Worm (Caenorhabditis elegans): ENCODE results near the gene T23F11.4.

The T23F11.4 gene

DNA sequence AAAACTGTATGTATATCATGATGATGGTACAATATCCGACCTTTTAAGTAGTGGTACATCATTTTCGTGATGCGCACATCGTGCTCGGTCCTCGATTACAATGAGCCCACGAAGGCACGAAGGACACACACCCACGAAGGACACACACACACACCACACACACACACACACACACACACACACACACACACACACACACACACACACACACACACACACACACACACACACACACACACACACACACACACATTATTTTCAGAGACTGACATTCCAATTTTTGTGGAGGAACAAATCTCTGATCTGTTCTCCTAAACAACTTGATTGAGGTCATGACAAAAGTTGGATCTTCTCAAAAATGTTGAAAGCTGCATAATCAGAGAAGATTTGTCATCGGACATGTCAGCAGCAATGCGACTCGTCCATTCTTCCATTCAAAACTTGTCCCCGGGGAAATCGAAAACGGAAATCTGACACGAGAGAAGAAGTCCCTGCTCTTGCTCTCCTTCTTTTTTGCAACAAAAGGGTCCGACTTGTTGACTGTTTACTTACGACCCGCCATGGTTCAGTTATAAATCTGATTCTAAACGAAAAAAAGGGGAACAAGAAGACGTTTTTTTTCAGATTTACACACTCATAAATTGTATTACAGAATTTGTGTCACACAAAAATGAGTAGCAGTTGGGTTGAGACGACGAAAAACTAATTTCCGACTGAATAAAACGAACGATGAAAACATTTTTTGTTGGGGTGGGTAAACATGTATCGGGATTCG lies 38.8 kb downstream of the T23F11.4 start:
- no peak for TF ChIP-seq nhr-28 (tag; optimal IDR thresholded peaks at IDR 0.05)
- no peak for TF ChIP-seq ces-1 (GFP tag; optimal IDR thresholded peaks at IDR 0.05)
- peak; percentile 28 for TF ChIP-seq drap-1 (GFP tag; optimal IDR thresholded peaks at IDR 0.05)
- peak; percentile 53 for TF ChIP-seq sem-2 (GFP tag; optimal IDR thresholded peaks at IDR 0.05)
- TF ChIP-seq nhr-237 (tag; optimal IDR thresholded peaks at IDR 0.05), result no peak
- TF ChIP-seq elt-1 (tag; optimal IDR thresholded peaks at IDR 0.05; ENCODE audit: borderline replicate concordance, insufficient read depth), result no peak
- TF ChIP-seq sptf-1 (tag; optimal IDR thresholded peaks at IDR 0.05), result no peak
- TF ChIP-seq mep-1 (tag; optimal IDR thresholded peaks at IDR 0.05), result no peak
- TF ChIP-seq snpc-4 (tag; optimal IDR thresholded peaks at IDR 0.05), result no peak
- TF ChIP-seq unc-120 (tag; optimal IDR thresholded peaks at IDR 0.05; ENCODE audit: poor library complexity, severe bottlenecking), result no peak
- TF ChIP-seq elt-3 (tag; optimal IDR thresholded peaks at IDR 0.05), result no peak
- TF ChIP-seq M03D4.4 (tag; optimal IDR thresholded peaks at IDR 0.05), result peak; percentile 52
- TF ChIP-seq lin-32 (GFP tag; optimal IDR thresholded peaks at IDR 0.05), result no peak
- peak; percentile 37 for TF ChIP-seq cnd-1 (tag; optimal IDR thresholded peaks at IDR 0.05)
- no peak for TF ChIP-seq zip-8 (tag; optimal IDR thresholded peaks at IDR 0.05)
- TF ChIP-seq nhr-76 (tag; optimal IDR thresholded peaks at IDR 0.05), result no peak
- TF ChIP-seq ham-2 (GFP tag; optimal IDR thresholded peaks at IDR 0.05), result no peak
- TF ChIP-seq pha-4 (tag; optimal IDR thresholded peaks at IDR 0.05), result no peak
- no peak for TF ChIP-seq unc-39 (tag; optimal IDR thresholded peaks at IDR 0.05)
- no peak for TF ChIP-seq nhr-2 (tag; optimal IDR thresholded peaks at IDR 0.05)

DNA sequence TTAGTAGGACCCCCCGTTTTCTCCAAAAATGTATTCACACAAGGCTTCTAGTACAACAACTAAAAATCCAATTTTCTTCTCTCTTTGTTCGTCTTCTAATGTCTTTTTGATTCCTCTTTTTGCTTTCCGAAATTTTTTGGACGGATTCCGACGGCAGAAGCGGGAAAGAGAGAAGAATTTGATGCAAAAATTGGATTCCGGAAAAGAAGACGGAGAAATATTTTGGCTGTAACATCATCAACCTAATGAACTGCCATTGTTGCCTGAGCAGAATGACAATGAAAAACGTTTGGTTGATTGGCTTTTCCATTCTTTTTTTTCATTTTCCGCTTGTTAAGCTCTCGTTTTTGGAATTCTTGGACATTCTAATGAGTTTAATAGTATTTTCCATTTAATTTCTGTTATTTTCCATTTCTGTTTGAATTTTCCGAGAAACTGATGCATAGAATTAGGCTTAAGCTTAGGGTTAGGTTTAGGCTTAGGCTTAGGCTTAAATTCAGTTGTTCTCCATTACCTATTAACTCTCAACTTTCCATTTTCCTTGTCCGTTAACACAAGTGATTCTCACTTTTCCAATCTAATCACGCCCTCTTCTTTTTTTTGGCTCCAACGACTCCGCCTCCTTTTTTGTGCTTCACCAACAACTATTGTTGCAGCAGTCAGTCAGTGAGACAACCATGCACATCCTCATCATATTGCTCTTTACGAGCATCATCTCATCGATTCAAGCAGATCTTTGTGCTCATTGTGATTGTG lies 42.6 kb downstream of the T23F11.4 start, which contains the start of gene lron-5:
lron-5 (plus strand) TSS at position 655 of the 756 bp plus-strand sequence.
- TF ChIP-seq nhr-12 (tag; optimal IDR thresholded peaks at IDR 0.05), result no peak
- no peak for TF ChIP-seq elt-1 (tag; optimal IDR thresholded peaks at IDR 0.05; ENCODE audit: borderline replicate concordance, insufficient read depth)
- TF ChIP-seq ceh-39 (tag; optimal IDR thresholded peaks at IDR 0.05), result no peak
- no peak for TF ChIP-seq lsy-2 (tag; optimal IDR thresholded peaks at IDR 0.05)
- no peak for TF ChIP-seq hlh-1 (tag; optimal IDR thresholded peaks at IDR 0.05)
- peak; percentile 62 for TF ChIP-seq ces-1 (GFP tag; optimal IDR thresholded peaks at IDR 0.05)
- TF ChIP-seq unc-62 (GFP tag; optimal IDR thresholded peaks at IDR 0.05), result no peak
- TF ChIP-seq unc-120 (tag; optimal IDR thresholded peaks at IDR 0.05; ENCODE audit: poor library complexity, severe bottlenecking), result no peak

DNA sequence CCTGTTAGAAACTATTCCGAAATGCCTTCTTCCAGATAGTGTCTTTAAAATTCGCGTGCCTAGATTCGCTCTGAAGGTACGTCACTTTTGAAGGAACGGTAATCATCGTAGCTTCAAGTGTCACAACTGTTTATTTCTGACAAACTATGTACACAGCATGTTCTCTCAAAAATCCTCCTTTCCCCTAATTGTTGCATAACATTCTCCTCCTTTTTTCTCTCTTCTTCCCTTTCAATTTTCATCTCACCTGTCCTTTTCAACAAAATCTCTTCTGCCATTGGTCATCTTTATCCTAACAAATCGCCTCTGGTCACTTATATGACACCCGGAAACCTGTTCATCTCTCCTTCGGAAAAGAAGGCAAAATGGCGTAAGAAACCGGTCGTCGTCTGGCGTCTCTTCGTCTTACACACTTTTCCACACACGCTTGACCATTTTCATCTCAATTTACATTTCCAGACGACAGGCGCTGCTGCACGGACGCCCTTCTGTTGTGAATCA lies 49.1 kb downstream of the T23F11.4 start, which contains the start of gene lips-3:
lips-3 (plus strand) TSS at position 458 of the 501 bp plus-strand sequence.
- TF ChIP-seq pha-4 (tag; optimal IDR thresholded peaks at IDR 0.05), result no peak
- peak; percentile 7 for TF ChIP-seq unc-62 (GFP tag; optimal IDR thresholded peaks at IDR 0.05)
